Fruit fly (Drosophila melanogaster) whole organism, prepupa: ENCODE results near the gene CG34305.

Experiments
- CG10669 ChIP-seq: fragments of 200-800 bp; sonication (Bioruptor generic); optimal IDR thresholded peaks from 3 replicates; lab custom pipeline; 2018; ENCODE audit warnings: missing biosample characterization, mild to moderate bottlenecking, missing genetic modification characterization, moderate library complexity
- CG11294 ChIP-seq: fragments of 200-800 bp; sonication (Bioruptor generic); IDR thresholded peaks from 2 replicates; pipeline ENCODE4 v1.3.6; 2022; ENCODE audit warnings: missing biosample characterization, missing genetic modification characterization
- CG11762 ChIP-seq: fragments of 200-800 bp; sonication (Bioruptor generic); optimal IDR thresholded peaks from 3 replicates; lab custom pipeline; 2016; ENCODE audit warnings: missing biosample characterization, missing genetic modification characterization; ENCODE audit not compliant: insufficient read depth
- CG11902 ChIP-seq: fragments of 200-800 bp; sonication (Bioruptor generic); optimal IDR thresholded peaks from 3 replicates; lab custom pipeline; 2016; ENCODE audit warnings: missing biosample characterization, missing genetic modification characterization
- CG1621 ChIP-seq: fragments of 200-800 bp; sonication (Bioruptor generic); optimal IDR thresholded peaks from 3 replicates; lab custom pipeline; 2018; ENCODE audit warnings: missing biosample characterization, mild to moderate bottlenecking, missing genetic modification characterization
- CG16779 ChIP-seq: fragments of 200-800 bp; sonication (Bioruptor generic); optimal IDR thresholded peaks from 3 replicates; lab custom pipeline; 2017; ENCODE audit warnings: missing biosample characterization, mild to moderate bottlenecking, missing genetic modification characterization
- CG3032 ChIP-seq: fragments of 200-800 bp; optimal IDR thresholded peaks from 2 replicates; lab custom pipeline; 2019; ENCODE audit warnings: missing biosample characterization, mild to moderate bottlenecking, missing genetic modification characterization, moderate library complexity
- CG31627 ChIP-seq: fragments of 200-800 bp; sonication (Bioruptor generic); optimal IDR thresholded peaks from 3 replicates; lab custom pipeline; 2016; ENCODE audit warnings: missing biosample characterization, missing genetic modification characterization
- CG3919 ChIP-seq: fragments of 200-800 bp; sonication (Bioruptor generic); optimal IDR thresholded peaks from 3 replicates; lab custom pipeline; 2016; ENCODE audit warnings: missing biosample characterization, missing genetic modification characterization
- CG4318 ChIP-seq: fragments of 200-800 bp; sonication (Bioruptor generic); optimal IDR thresholded peaks from 3 replicates; lab custom pipeline; 2017; ENCODE audit warnings: missing biosample characterization, mild to moderate bottlenecking, missing genetic modification characterization
- CG6276 ChIP-seq: fragments of 200-800 bp; sonication (Bioruptor generic); optimal IDR thresholded peaks from 2 replicates; lab custom pipeline; 2017; ENCODE audit warnings: missing biosample characterization, mild to moderate bottlenecking, missing genetic modification characterization
- CG6792 ChIP-seq: fragments of 200-800 bp; sonication (Bioruptor generic); optimal IDR thresholded peaks from 3 replicates; lab custom pipeline; 2016; ENCODE audit warnings: missing biosample characterization, missing genetic modification characterization
- CG6808 ChIP-seq: fragments of 200-800 bp; sonication (Bioruptor generic); optimal IDR thresholded peaks from 3 replicates; lab custom pipeline; 2017; ENCODE audit warnings: missing biosample characterization, missing genetic modification characterization, mild to moderate bottlenecking, moderate library complexity, missing genetic modification reagents
- CG7368 ChIP-seq: fragments of 200-800 bp; sonication (Bioruptor generic); optimal IDR thresholded peaks from 3 replicates; lab custom pipeline; 2016; ENCODE audit warnings: missing biosample characterization, missing genetic modification characterization
- CG8119 ChIP-seq: fragments of 200-800 bp; sonication (Bioruptor generic); IDR thresholded peaks from 3 replicates; pipeline ENCODE4 v1.3.6; 2022; ENCODE audit warnings: missing biosample characterization, missing genetic modification characterization
- CG8632 ChIP-seq: fragments of 200-800 bp; sonication (Bioruptor generic); optimal IDR thresholded peaks from 3 replicates; lab custom pipeline; 2016; ENCODE audit warnings: missing biosample characterization, missing genetic modification characterization
- CG9139 ChIP-seq: fragments of 200-800 bp; sonication (Bioruptor generic); optimal IDR thresholded peaks from 3 replicates; lab custom pipeline; 2017; ENCODE audit warnings: missing biosample characterization, mild to moderate bottlenecking, missing genetic modification characterization
- Eip75B ChIP-seq: fragments of 200-800 bp; sonication (Bioruptor generic); optimal IDR thresholded peaks from 3 replicates; lab custom pipeline; 2016; ENCODE audit warnings: missing biosample characterization, missing genetic modification characterization
- Eip78C ChIP-seq: fragments of 200-800 bp; sonication (Bioruptor generic); peaks from one replicate; lab custom pipeline; 2016; ENCODE audit warnings: missing biosample characterization, missing genetic modification characterization
- Ets96B ChIP-seq: fragments of 200-800 bp; optimal IDR thresholded peaks from 2 replicates; lab custom pipeline; 2019; ENCODE audit warnings: missing biosample characterization, mild to moderate bottlenecking, missing genetic modification characterization, moderate library complexity
- Gug ChIP-seq: fragments of 200-800 bp; sonication (Bioruptor generic); IDR thresholded peaks from 2 replicates; pipeline ENCODE4 v1.3.6; 2022; ENCODE audit warnings: missing biosample characterization, missing genetic modification characterization
- Hr38 ChIP-seq: sonication (Bioruptor generic); optimal IDR thresholded peaks from 2 replicates; lab custom pipeline; 2016; ENCODE audit warnings: missing biosample characterization, missing genetic modification characterization
- Hr4 ChIP-seq: fragments of 200-800 bp; sonication (Bioruptor generic); optimal IDR thresholded peaks from 3 replicates; lab custom pipeline; 2016; ENCODE audit warnings: missing biosample characterization, missing genetic modification characterization
- Met ChIP-seq: fragments of 200-800 bp; sonication (Bioruptor generic); optimal IDR thresholded peaks from 3 replicates; lab custom pipeline; 2016; ENCODE audit warnings: missing biosample characterization, missing genetic modification characterization
- OdsH ChIP-seq: fragments of 200-800 bp; sonication (Bioruptor generic); optimal IDR thresholded peaks from 3 replicates; lab custom pipeline; 2016; ENCODE audit warnings: missing biosample characterization, missing genetic modification characterization
- Smox ChIP-seq: fragments of 200-800 bp; sonication (Bioruptor generic); optimal IDR thresholded peaks from 3 replicates; lab custom pipeline; 2016; ENCODE audit warnings: missing biosample characterization, missing genetic modification characterization
- Sox102F ChIP-seq: fragments of 200-800 bp; sonication (Bioruptor generic); optimal IDR thresholded peaks from 2 replicates; lab custom pipeline; 2016; ENCODE audit warnings: missing biosample characterization, mild to moderate bottlenecking, missing genetic modification characterization
- Sox14 ChIP-seq: fragments of 200-800 bp; sonication (Bioruptor generic); optimal IDR thresholded peaks from 3 replicates; lab custom pipeline; 2016; ENCODE audit warnings: missing biosample characterization, missing genetic modification characterization
- Sox15 ChIP-seq: fragments of 200-800 bp; sonication (Bioruptor generic); optimal IDR thresholded peaks from 3 replicates; lab custom pipeline; 2016; ENCODE audit warnings: missing biosample characterization, missing genetic modification characterization
- cyc ChIP-seq: fragments of 200-800 bp; sonication (Bioruptor generic); optimal IDR thresholded peaks from 3 replicates; lab custom pipeline; 2016; ENCODE audit warnings: missing biosample characterization, missing genetic modification characterization
- dac ChIP-seq: fragments of 200-800 bp; sonication (Bioruptor generic); optimal IDR thresholded peaks from 2 replicates; lab custom pipeline; 2017; ENCODE audit warnings: missing biosample characterization, mild to moderate bottlenecking, missing genetic modification characterization
- dsx ChIP-seq: fragments of 200-800 bp; optimal IDR thresholded peaks from 3 replicates; lab custom pipeline; 2019; ENCODE audit warnings: missing biosample characterization, mild to moderate bottlenecking, missing genetic modification characterization, moderate library complexity; ENCODE audit not compliant: poor library complexity, severe bottlenecking
- eg ChIP-seq: fragments of 200-800 bp; sonication (Bioruptor generic); IDR thresholded peaks from 3 replicates; pipeline ENCODE4 v1.3.6; 2022; ENCODE audit warnings: missing biosample characterization, missing genetic modification characterization
- fd59A ChIP-seq: fragments of 200-800 bp; sonication (Bioruptor generic); optimal IDR thresholded peaks from 2 replicates; lab custom pipeline; 2017; ENCODE audit warnings: missing biosample characterization, mild to moderate bottlenecking, missing genetic modification characterization, missing genetic modification reagents
- fd85E ChIP-seq: fragments of 200-800 bp; sonication (Bioruptor generic); optimal IDR thresholded peaks from 3 replicates; lab custom pipeline; 2016; ENCODE audit warnings: missing biosample characterization, missing genetic modification characterization
- lz ChIP-seq: fragments of 200-800 bp; sonication (Bioruptor generic); optimal IDR thresholded peaks from 3 replicates; lab custom pipeline; 2016; ENCODE audit warnings: missing biosample characterization, missing genetic modification characterization
- net ChIP-seq: fragments of 200-800 bp; sonication (Bioruptor generic); optimal IDR thresholded peaks from 3 replicates; lab custom pipeline; 2016; ENCODE audit warnings: missing biosample characterization, missing genetic modification characterization
- salr ChIP-seq, 2 experiments: fragments of 200-800 bp; sonication (Bioruptor generic); optimal IDR thresholded peaks; 3 replicates each; lab custom pipeline; 2016 to 2018; ENCODE audit warnings: missing biosample characterization in 2 of 2, missing genetic modification characterization in 2 of 2, mild to moderate bottlenecking in 1 of 2
- ss ChIP-seq, 2 experiments: fragments of 200-800 bp; sonication (Bioruptor generic); optimal IDR thresholded peaks; 2 replicates in 1 of 2; 3 replicates in 1 of 2; lab custom pipeline; 2017 to 2018; ENCODE audit warnings: mild to moderate bottlenecking in 2 of 2, missing biosample characterization in 2 of 2, missing genetic modification characterization in 2 of 2, moderate library complexity in 1 of 2
- svp ChIP-seq: fragments of 200-800 bp; sonication (Bioruptor generic); peaks from one replicate; lab custom pipeline; 2016; ENCODE audit warnings: missing biosample characterization, missing genetic modification characterization
- vri ChIP-seq: fragments of 200-800 bp; sonication (Bioruptor generic); optimal IDR thresholded peaks from 3 replicates; lab custom pipeline; 2016; ENCODE audit warnings: missing biosample characterization, mild to moderate bottlenecking, missing genetic modification characterization

The CG34305 gene

dm6 chr3R:4251241-4251640 lies 8.3 kb upstream of the CG34305 start, which contains the start of gene TwdlG:
TwdlG (minus strand) TSS chr3R:4251341.
- TF ChIP-seq CG11902 (GFP tag; lab: Kevin White, UChicago) (no peak), CG11762 (no peak), fd85E (no peak), CG3032 (no peak)

dm6 chr3R:4249947-4250346 lies 7.0 kb upstream of the CG34305 start:
- TF ChIP-seq lz (no peak), Sox15 (no peak), CG1621 (tag; lab: Kevin White, UChicago) (no peak), CG6808 (no peak), Smox (no peak), fd59A (GFP tag; lab: Kevin White, UChicago) (no peak), CG16779 (no peak)

dm6 chr3R:4246578-4247070 lies 3.7 kb upstream of the CG34305 start, which contains the start of gene TwdlF:
TwdlF (plus strand) TSS chr3R:4247020.
- TF ChIP-seq CG4318 (GFP tag; lab: Kevin White, UChicago) (no peak), CG1621 (tag; lab: Kevin White, UChicago) (no peak), CG3919 (no peak), Hr38 (no peak), Eip75B (GFP tag; lab: Kevin White, UChicago) (no peak), CG11294 (GFP tag; lab: Robert Waterston, UW) (no peak), CG6276 (GFP tag; lab: Kevin White, UChicago) (no peak), Eip78C (no peak), CG6792 (no peak), ss (GFP tag; optimal IDR thresholded peaks at IDR 0.05; lab: Kevin White, UChicago) (no peak), CG16779 (no peak), CG10669 (no peak), Hr4 (GFP tag; lab: Kevin White, UChicago) (no peak), Gug (no peak), CG8632 (GFP tag; lab: Kevin White, UChicago) (no peak), Sox102F (GFP tag; lab: Kevin White, UChicago) (no peak), vri (GFP tag; lab: Kevin White, UChicago) (no peak), CG7368 (GFP tag; lab: Kevin White, UChicago) (no peak)

- TF ChIP-seq svp (GFP tag; lab: Kevin White, UChicago): peak; percentile 89
- TF ChIP-seq CG1621 (tag; lab: Kevin White, UChicago): peak; percentile 7
- no peak for TF ChIP-seq Eip78C
- TF ChIP-seq, all 60 proteins: peak for 2
Observed at dm6 chr3R:4242209-4242887, 598 bp downstream of the CG34305 start, which contains the start of gene CG14642. CG14642 (minus strand) TSS chr3R:4242717.

- no peak for TF ChIP-seq CG31627 (GFP tag; lab: Kevin White, UChicago)
- TF ChIP-seq Smox: no peak
- peak; percentile 95 for TF ChIP-seq svp (GFP tag; lab: Kevin White, UChicago)
- TF ChIP-seq Eip78C: peak; percentile 24
Observed at dm6 chr3R:4241776-4242175, 1.2 kb downstream of the CG34305 start.

- TF ChIP-seq CG3032 (no peak), Ets96B (tag; lab: Kevin White, UChicago) (no peak), CG8119 (GFP tag; lab: Robert Waterston, UW) (no peak), Eip75B (GFP tag; lab: Kevin White, UChicago) (peak; percentile 12), svp (GFP tag; lab: Kevin White, UChicago) (peak; percentile 86), salr (GFP tag; optimal IDR thresholded peaks at IDR 0.05; lab: Kevin White, UChicago) (no peak), CG8632 (GFP tag; lab: Kevin White, UChicago) (no peak), Hr38 (no peak), Sox14 (peak; percentile 64), CG3919 (peak; percentile 14), CG10669 (no peak), dsx (no peak), OdsH (no peak), net (GFP tag; lab: Kevin White, UChicago) (peak; percentile 18), CG7368 (GFP tag; lab: Kevin White, UChicago) (no peak), CG31627 (GFP tag; lab: Kevin White, UChicago) (no peak), CG9139 (GFP tag; lab: Kevin White, UChicago) (peak; percentile 45), Sox15 (no peak), cyc (no peak), Met (GFP tag; lab: Kevin White, UChicago) (no peak), eg (GFP tag; lab: Robert Waterston, UW) (no peak), dac (GFP tag; lab: Kevin White, UChicago) (no peak), CG4318 (GFP tag; lab: Kevin White, UChicago) (no peak)
Observed at dm6 chr3R:4236534-4236933, 6.4 kb downstream of the CG34305 start.
